Worm (Caenorhabditis elegans) whole organism, L3 larva: Measurements from ENCODE around the gene zipt-3.

Experiments
- ama-1 ChIP-seq: fragments of 150-350 bp; optimal IDR thresholded peaks from 2 replicates; lab custom pipeline; 2018
- daf-12 ChIP-seq: fragments of 150-350 bp; optimal IDR thresholded peaks from 2 replicates; lab custom pipeline; 2014; ENCODE audit warnings: missing biosample characterization, missing genetic modification reagents, missing genetic modification characterization
- nhr-12 ChIP-seq: fragments of 150-350 bp; optimal IDR thresholded peaks from 2 replicates; lab custom pipeline; 2014; ENCODE audit warnings: missing biosample characterization, missing genetic modification characterization
- nhr-23 ChIP-seq: fragments of 150-350 bp; optimal IDR thresholded peaks from 2 replicates; lab custom pipeline; 2014; ENCODE audit warnings: missing biosample characterization, missing genetic modification reagents, missing genetic modification characterization
- nhr-43 ChIP-seq: sonication (generic microtip); optimal IDR thresholded peaks from 2 replicates; lab custom pipeline; 2016; ENCODE audit warnings: mild to moderate bottlenecking, missing genetic modification characterization, missing compliant biosample characterization; ENCODE audit not compliant: poor library complexity, severe bottlenecking
- unc-62 ChIP-seq: fragments of 150-350 bp; sonication (generic microtip); optimal IDR thresholded peaks from 4 replicates; lab custom pipeline; 2014; ENCODE audit warnings: missing biosample characterization, missing genetic modification reagents, missing genetic modification characterization

- no peak for TF ChIP-seq nhr-23
- TF ChIP-seq unc-62: no peak
- TF ChIP-seq daf-12 (tag; lab: Kevin White, UChicago): no peak
- no peak for TF ChIP-seq ama-1 (lab: Kevin White, UChicago)
- no peak for TF ChIP-seq nhr-43 (tag; lab: Kevin White, UChicago)
- TF ChIP-seq nhr-12 (tag; lab: Kevin White, UChicago): no peak
These were observed 19.1 kb upstream of the zipt-3 start, which contains the start of the genes C25H3.10 and C25H3.1 for ce11 chrII:5698869-5699268.
